Worm (Caenorhabditis elegans): ENCODE results near the gene sdz-26.

sdz-26 gene

ce11 chrII:14349356-14349923 lies 32.1 kb upstream of the sdz-26 start, which contains the start of the genes Y54G11A.17, lin-7 and elof-1 (continued):
- TF ChIP-seq xbp-1 (tag; optimal IDR thresholded peaks at IDR 0.05) (peak; percentile 85), vab-15 (tag; optimal IDR thresholded peaks at IDR 0.05) (peak; percentile 96), aly-2 (tag; optimal IDR thresholded peaks at IDR 0.05) (peak; percentile 32), ceh-90 (tag; optimal IDR thresholded peaks at IDR 0.05) (peak; percentile 18), tlp-1 (tag; optimal IDR thresholded peaks at IDR 0.05) (no peak), C34B4.2 (tag; optimal IDR thresholded peaks at IDR 0.05) (no peak), ztf-11 (tag; optimal IDR thresholded peaks at IDR 0.05) (peak in 1 of 2 experiments; percentile 60), nhr-11 (tag; optimal IDR thresholded peaks at IDR 0.05) (no peak), zip-4 (GFP tag; optimal IDR thresholded peaks at IDR 0.05) (peak; percentile 61), nhr-28 (tag; optimal IDR thresholded peaks at IDR 0.05) (no peak), hlh-4 (tag; optimal IDR thresholded peaks at IDR 0.05) (no peak), elt-3 (tag; optimal IDR thresholded peaks at IDR 0.05) (peak in 2 of 6 experiments; percentile 69 to 87), unc-62 (GFP tag; optimal IDR thresholded peaks at IDR 0.05) (no peak), unc-130 (tag; optimal IDR thresholded peaks at IDR 0.05) (peak; percentile 99), sptf-1 (tag; optimal IDR thresholded peaks at IDR 0.05) (no peak), ceh-82 (tag; optimal IDR thresholded peaks at IDR 0.05) (peak; percentile 82 to 96 (median 86)), isw-1 (GFP tag; IDR thresholded peaks at IDR 0.05) (peak; percentile 84), fkh-4 (tag; optimal IDR thresholded peaks at IDR 0.05; ENCODE audit: borderline replicate concordance) (no peak), nhr-237 (tag; optimal IDR thresholded peaks at IDR 0.05) (peak; percentile 36), pqm-1 (tag; optimal IDR thresholded peaks at IDR 0.05) (peak; percentile 14), C04F5.9 (tag; optimal IDR thresholded peaks at IDR 0.05) (peak; percentile 55), nhr-19 (GFP tag; conservative IDR thresholded peaks at IDR 0.05) (peak; percentile 81), tbx-2 (tag; optimal IDR thresholded peaks at IDR 0.05) (peak; percentile 83), dsc-1 (tag; optimal IDR thresholded peaks at IDR 0.05) (peak; percentile 68), lin-39 (tag; optimal IDR thresholded peaks at IDR 0.05) (peak; percentile 49), nhr-85 (tag) (peak; percentile 86), sox-4 (tag; optimal IDR thresholded peaks at IDR 0.05) (no peak), efl-3 (GFP tag; optimal IDR thresholded peaks at IDR 0.05) (no peak), elt-2 (tag; optimal IDR thresholded peaks at IDR 0.05) (no peak), sup-37 (GFP tag; optimal IDR thresholded peaks at IDR 0.05) (no peak), unc-98 (GFP tag; IDR thresholded peaks at IDR 0.05) (no peak), grh-1 (GFP tag; IDR thresholded peaks at IDR 0.05) (peak; percentile 54), nhr-12 (tag; optimal IDR thresholded peaks at IDR 0.05) (no peak), ama-1 (optimal IDR thresholded peaks at IDR 0.05) (peak; percentile 63), ceh-63 (GFP tag; optimal IDR thresholded peaks at IDR 0.05) (no peak), mab-9 (GFP tag; IDR thresholded peaks at IDR 0.05) (no peak; the same call in 1 of the 2 replicates), nhr-76 (tag; optimal IDR thresholded peaks at IDR 0.05) (no peak), nhr-90 (tag; optimal IDR thresholded peaks at IDR 0.05; ENCODE audit: poor library complexity) (peak; percentile 73), skn-1 (tag; optimal IDR thresholded peaks at IDR 0.05) (peak; percentile 93), aha-1 (tag; optimal IDR thresholded peaks at IDR 0.05) (peak; percentile 12), F16B12.6 (tag; optimal IDR thresholded peaks at IDR 0.05) (peak; percentile 99), ztf-4 (tag; optimal IDR thresholded peaks at IDR 0.05) (peak; percentile 44), nhr-20 (tag; optimal IDR thresholded peaks at IDR 0.05) (peak; percentile 81)

- peak in 1 of 2 experiments; percentile 23 for TF ChIP-seq lsy-2 (tag; optimal IDR thresholded peaks at IDR 0.05)
- peak; percentile 5 for TF ChIP-seq nhr-71 (tag; optimal IDR thresholded peaks at IDR 0.05)
- TF ChIP-seq nhr-12 (tag; optimal IDR thresholded peaks at IDR 0.05): no peak
- peak; percentile 3 for TF ChIP-seq snu-23 (GFP tag; optimal IDR thresholded peaks at IDR 0.05)
- TF ChIP-seq snpc-4 (tag; optimal IDR thresholded peaks at IDR 0.05): no peak
- TF ChIP-seq ztf-4 (tag; optimal IDR thresholded peaks at IDR 0.05): no peak
- peak; percentile 60 for TF ChIP-seq nhr-85 (tag)
- TF ChIP-seq fkh-10 (GFP tag; optimal IDR thresholded peaks at IDR 0.05): no peak
Measured at ce11 chrII:14350768-14351167, 30.8 kb upstream of the sdz-26 start.

Measured in whole organism, L1 larva.